Fruit fly (Drosophila melanogaster): ENCODE data around the gene CG13054.

The CG13054 gene

dm6 chr3L:16269092-16269491 lies 12.1 kb upstream of the CG13054 start, which contains the start of gene CG13068:
TSS of gene CG13068 (plus strand) at chr3L:16269392.
- no peak for TF ChIP-seq dac (GFP tag; optimal IDR thresholded peaks at IDR 0.05)
- no peak for TF ChIP-seq net (GFP tag; optimal IDR thresholded peaks at IDR 0.05)
- TF ChIP-seq Hr4 (GFP tag; optimal IDR thresholded peaks at IDR 0.05) = no peak
- no peak for TF ChIP-seq acj6 (GFP tag; optimal IDR thresholded peaks at IDR 0.05)
- TF ChIP-seq CG7368 (GFP tag; optimal IDR thresholded peaks at IDR 0.05) = no peak
- TF ChIP-seq CG32006 (GFP tag; optimal IDR thresholded peaks at IDR 0.05) = no peak

dm6 chr3L:16268106-16268733 lies 11.2 kb upstream of the CG13054 start, which contains the start of gene CG4950:
TSS of gene CG4950 (minus strand) at chr3L:16268156.
- no peak for TF ChIP-seq Blimp-1 (GFP tag; optimal IDR thresholded peaks at IDR 0.05)
- TF ChIP-seq Ets21C (GFP tag; optimal IDR thresholded peaks at IDR 0.05) = no peak
- TF ChIP-seq CG9139 (GFP tag; optimal IDR thresholded peaks at IDR 0.05) = peak; percentile 2
- no peak for TF ChIP-seq CG6854 (GFP tag; optimal IDR thresholded peaks at IDR 0.05)
- TF ChIP-seq Sox15 (GFP tag; optimal IDR thresholded peaks at IDR 0.05) = peak; percentile 32
- TF ChIP-seq Ets96B (tag; optimal IDR thresholded peaks at IDR 0.05) = peak; percentile 59
- TF ChIP-seq CG11902 (GFP tag; optimal IDR thresholded peaks at IDR 0.05) = no peak
- TF ChIP-seq CG6808 (GFP tag; optimal IDR thresholded peaks at IDR 0.05) = peak; percentile 41
- peak; percentile 25 for TF ChIP-seq CG34406 (GFP tag; optimal IDR thresholded peaks at IDR 0.05)
- peak; percentile 50 for TF ChIP-seq spab (GFP tag; optimal IDR thresholded peaks at IDR 0.05)
- 0 out of 3 replicates have a peak, but pooled peaks have one; percentile 20 for TF ChIP-seq CG6163 (GFP tag; IDR thresholded peaks at IDR 0.05)
- TF ChIP-seq CG4318 (GFP tag; optimal IDR thresholded peaks at IDR 0.05) = no peak
- peak; percentile 26 for TF ChIP-seq CG6792 (GFP tag; optimal IDR thresholded peaks at IDR 0.05)
- peak; percentile 44 for TF ChIP-seq Sox14 (GFP tag; optimal IDR thresholded peaks at IDR 0.05)
- peak; percentile 18 to 61 for TF ChIP-seq ss (GFP tag; optimal IDR thresholded peaks at IDR 0.05)
- peak; percentile 33 for TF ChIP-seq fd59A (GFP tag; optimal IDR thresholded peaks at IDR 0.05)
- TF ChIP-seq fd85E (GFP tag; optimal IDR thresholded peaks at IDR 0.05) = no peak
- TF ChIP-seq Eip93F (GFP tag; optimal IDR thresholded peaks at IDR 0.05) = no peak
- TF ChIP-seq achi (GFP tag; optimal IDR thresholded peaks at IDR 0.05) = peak; percentile 31
- peak; percentile 19 for TF ChIP-seq lz (GFP tag; optimal IDR thresholded peaks at IDR 0.05)
- TF ChIP-seq CG1621 (tag; optimal IDR thresholded peaks at IDR 0.05) = no peak
- TF ChIP-seq Lpt (GFP tag; optimal IDR thresholded peaks at IDR 0.05) = no peak
- no peak for TF ChIP-seq CG7368 (GFP tag; optimal IDR thresholded peaks at IDR 0.05)
- TF ChIP-seq CG8319 (GFP tag; optimal IDR thresholded peaks at IDR 0.05) = no peak
- peak; percentile 52 for TF ChIP-seq dsx (GFP tag; optimal IDR thresholded peaks at IDR 0.05; ENCODE audit: poor library complexity, severe bottlenecking)
- peak; percentile 27 for TF ChIP-seq topi (GFP tag; optimal IDR thresholded peaks at IDR 0.05)
- peak; percentile 15 for TF ChIP-seq CG16779 (tag; optimal IDR thresholded peaks at IDR 0.05)
- TF ChIP-seq CG10631 (GFP tag; optimal IDR thresholded peaks at IDR 0.05) = no peak
- TF ChIP-seq Met (GFP tag; optimal IDR thresholded peaks at IDR 0.05) = peak; percentile 33
- peak; percentile 39 for TF ChIP-seq Eip75B (GFP tag; optimal IDR thresholded peaks at IDR 0.05)
- no peak for TF ChIP-seq fkh (GFP tag; optimal IDR thresholded peaks at IDR 0.05)
- TF ChIP-seq CG6276 (GFP tag; optimal IDR thresholded peaks at IDR 0.05) = peak; percentile 25
- no peak for TF ChIP-seq eg (GFP tag; IDR thresholded peaks at IDR 0.05)
- no peak for TF ChIP-seq CG11762 (GFP tag; optimal IDR thresholded peaks at IDR 0.05; ENCODE audit: insufficient read depth)
- TF ChIP-seq CG11294 (GFP tag; IDR thresholded peaks at IDR 0.05) = no peak
- peak; percentile 30 for TF ChIP-seq CG8632 (GFP tag; optimal IDR thresholded peaks at IDR 0.05)
- peak; percentile 47 for TF ChIP-seq pdm3 (GFP tag; optimal IDR thresholded peaks at IDR 0.05)
- TF ChIP-seq net (GFP tag; optimal IDR thresholded peaks at IDR 0.05) = peak; percentile 1
- peak; percentile 56 for TF ChIP-seq CG10669 (GFP tag; optimal IDR thresholded peaks at IDR 0.05)
- TF ChIP-seq Gug (GFP tag; IDR thresholded peaks at IDR 0.05) = peak; percentile 42; the same call in 1 of the 2 replicates
- peak; percentile 74 for TF ChIP-seq svp (GFP tag)
- TF ChIP-seq OdsH (GFP tag; optimal IDR thresholded peaks at IDR 0.05) = peak; percentile 34
- no peak for TF ChIP-seq Sox102F (GFP tag; optimal IDR thresholded peaks at IDR 0.05)
- no peak for TF ChIP-seq dac (GFP tag; optimal IDR thresholded peaks at IDR 0.05)
- TF ChIP-seq Eip78C (GFP tag) = peak; percentile 87
- peak; percentile 29 for TF ChIP-seq CG3919 (GFP tag; optimal IDR thresholded peaks at IDR 0.05)
